Worm (Caenorhabditis elegans) whole organism, L1 larva: ENCODE results near the gene F42A6.2.
A peak's percentile ranks its signal among the peaks of the same experiment; 100 is the strongest.

ENCODE experiments used
- C04F5.9 ChIP-seq: sonication (generic microtip); optimal IDR thresholded peaks from 2 replicates; lab custom pipeline; 2016; ENCODE audit warnings: missing genetic modification characterization, missing compliant biosample characterization
- C34B4.2 ChIP-seq: sonication (generic microtip); optimal IDR thresholded peaks from 2 replicates; lab custom pipeline; 2017; ENCODE audit warnings: mild to moderate bottlenecking, missing genetic modification characterization, missing compliant biosample characterization
- Y116A8C.19 ChIP-seq: sonication (generic microtip); optimal IDR thresholded peaks from 2 replicates; lab custom pipeline; 2016; ENCODE audit warnings: missing compliant biosample characterization, missing genetic modification characterization, borderline replicate concordance
- alr-1 ChIP-seq: fragments of 200-800 bp; sonication (Bioruptor generic); optimal IDR thresholded peaks from 2 replicates; lab custom pipeline; 2018; ENCODE audit warnings: borderline replicate concordance, mild to moderate bottlenecking, missing genetic modification characterization, missing compliant biosample characterization
- ama-1 ChIP-seq: fragments of 150-350 bp; optimal IDR thresholded peaks from 2 replicates; lab custom pipeline; 2014
- blmp-1 ChIP-seq: fragments of 150-350 bp; optimal IDR thresholded peaks from 2 replicates; lab custom pipeline; 2014; ENCODE audit warnings: missing biosample characterization, missing genetic modification characterization
- ceh-63 ChIP-seq: fragments of 200-800 bp; sonication (Bioruptor generic); optimal IDR thresholded peaks from 2 replicates; lab custom pipeline; 2018; ENCODE audit warnings: mild to moderate bottlenecking, missing genetic modification characterization, missing compliant biosample characterization
- ceh-8 ChIP-seq: fragments of 200-800 bp; sonication (Bioruptor generic); optimal IDR thresholded peaks from 2 replicates; lab custom pipeline; 2018; ENCODE audit warnings: mild to moderate bottlenecking, missing genetic modification characterization, moderate library complexity, missing compliant biosample characterization
- ceh-82 ChIP-seq, 3 experiments: fragments of 150-350 bp in 1 of 3; sonication (generic microtip) in 2 of 3; optimal IDR thresholded peaks; 2 replicates each; lab custom pipeline; 2014 to 2017; ENCODE audit warnings: missing biosample characterization in 3 of 3, missing genetic modification characterization in 3 of 3
- efl-1 ChIP-seq, 4 experiments: fragments of 150-350 bp; optimal IDR thresholded peaks in 3 of 4; peaks in 1 of 4; 1 replicate in 1 of 4; 2 replicates in 3 of 4; lab custom pipeline; 2014; ENCODE audit warnings: missing biosample characterization in 2 of 4, missing genetic modification characterization in 2 of 4, missing genetic modification reagents in 2 of 4
- egl-27 ChIP-seq, 2 experiments: fragments of 150-350 bp in 1 of 2; sonication (generic microtip); optimal IDR thresholded peaks; 3 replicates each; lab custom pipeline; 2017 to 2018; ENCODE audit warnings: missing biosample characterization in 2 of 2, missing genetic modification characterization in 2 of 2, missing genetic modification reagents in 2 of 2
- elt-2 ChIP-seq: sonication (generic microtip); optimal IDR thresholded peaks from 2 replicates; lab custom pipeline; 2016; ENCODE audit warnings: missing genetic modification characterization, mild to moderate bottlenecking, inconsistent platforms, missing compliant biosample characterization, missing genetic modification reagents
- elt-3 ChIP-seq, 6 experiments: fragments of 150-350 bp in 1 of 6; sonication (generic microtip); optimal IDR thresholded peaks; 2 replicates each; lab custom pipeline; 2017 to 2018; ENCODE audit warnings: missing biosample characterization in 6 of 6, missing genetic modification characterization in 6 of 6, inconsistent platforms in 1 of 6
- fos-1 ChIP-seq: fragments of 150-350 bp; optimal IDR thresholded peaks from 2 replicates; lab custom pipeline; 2014; ENCODE audit warnings: missing biosample characterization, missing genetic modification characterization
- grh-1 ChIP-seq: fragments of 200-800 bp; sonication (Bioruptor generic); IDR thresholded peaks from 2 replicates; pipeline ENCODE4 v1.3.6; 2022; ENCODE audit warnings: missing genetic modification reagents, missing genetic modification characterization, missing compliant biosample characterization
- hlh-17 ChIP-seq: fragments of 200-800 bp; sonication (Bioruptor generic); optimal IDR thresholded peaks from 2 replicates; lab custom pipeline; 2018; ENCODE audit warnings: missing genetic modification characterization, mild to moderate bottlenecking, missing compliant biosample characterization, moderate library complexity, borderline replicate concordance
- hpl-2 ChIP-seq: fragments of 150-350 bp; optimal IDR thresholded peaks from 2 replicates; lab custom pipeline; 2014; ENCODE audit warnings: missing biosample characterization, missing genetic modification reagents, missing genetic modification characterization
- irx-1 ChIP-seq: sonication (generic microtip); optimal IDR thresholded peaks from 2 replicates; lab custom pipeline; 2016; ENCODE audit warnings: missing genetic modification characterization, missing compliant biosample characterization
- isw-1 ChIP-seq: fragments of 200-800 bp; sonication (Bioruptor generic); IDR thresholded peaks from 2 replicates; pipeline ENCODE4 v1.3.6; 2022; ENCODE audit warnings: missing genetic modification characterization, missing compliant biosample characterization
- lin-14 ChIP-seq: fragments of 200-800 bp; sonication (Bioruptor generic); optimal IDR thresholded peaks from 2 replicates; lab custom pipeline; 2018; ENCODE audit warnings: mild to moderate bottlenecking, missing genetic modification characterization, moderate library complexity, missing compliant biosample characterization
- lin-39 ChIP-seq: fragments of 150-350 bp; optimal IDR thresholded peaks from 2 replicates; lab custom pipeline; 2014; ENCODE audit warnings: missing biosample characterization, missing genetic modification reagents, missing genetic modification characterization
- lir-3 ChIP-seq: sonication (generic microtip); optimal IDR thresholded peaks from 2 replicates; lab custom pipeline; 2016; ENCODE audit warnings: mild to moderate bottlenecking, missing genetic modification characterization, moderate library complexity, missing compliant biosample characterization; ENCODE audit not compliant: poor library complexity
- lsy-2 ChIP-seq, 2 experiments: fragments of 150-350 bp; optimal IDR thresholded peaks; 2 replicates each; lab custom pipeline; 2014; ENCODE audit warnings: missing biosample characterization in 2 of 2, missing genetic modification characterization in 2 of 2
- mab-9 ChIP-seq: fragments of 200-800 bp; sonication (Bioruptor generic); IDR thresholded peaks from 2 replicates; pipeline ENCODE4 v1.3.6; 2022; ENCODE audit warnings: missing genetic modification reagents, missing genetic modification characterization, missing compliant biosample characterization
- mef-2 ChIP-seq: fragments of 150-350 bp; optimal IDR thresholded peaks from 2 replicates; lab custom pipeline; 2014; ENCODE audit warnings: missing biosample characterization, missing genetic modification characterization
- nhr-20 ChIP-seq: sonication (generic microtip); optimal IDR thresholded peaks from 2 replicates; lab custom pipeline; 2016; ENCODE audit warnings: mild to moderate bottlenecking, missing genetic modification characterization, missing compliant biosample characterization
- nhr-47 ChIP-seq: sonication (generic microtip); optimal IDR thresholded peaks from 2 replicates; lab custom pipeline; 2016; ENCODE audit warnings: mild to moderate bottlenecking, missing genetic modification characterization, moderate library complexity, missing compliant biosample characterization
- nhr-76 ChIP-seq: sonication (generic microtip); optimal IDR thresholded peaks from 2 replicates; lab custom pipeline; 2017; ENCODE audit warnings: missing biosample characterization, missing genetic modification characterization
- nhr-77 ChIP-seq: fragments of 150-350 bp; optimal IDR thresholded peaks from 2 replicates; lab custom pipeline; 2014; ENCODE audit warnings: missing biosample characterization, missing genetic modification characterization
- nhr-85 ChIP-seq: sonication (generic microtip); peaks from one replicate; lab custom pipeline; 2016; ENCODE audit warnings: missing genetic modification characterization, inconsistent platforms, missing compliant biosample characterization
- nhr-90 ChIP-seq: sonication (generic microtip); optimal IDR thresholded peaks from 2 replicates; lab custom pipeline; 2016; ENCODE audit warnings: mild to moderate bottlenecking, missing genetic modification characterization, missing compliant biosample characterization; ENCODE audit not compliant: poor library complexity
- pax-3 ChIP-seq: fragments of 200-800 bp; sonication (Bioruptor generic); optimal IDR thresholded peaks from 2 replicates; lab custom pipeline; 2018; ENCODE audit warnings: mild to moderate bottlenecking, missing genetic modification characterization, moderate library complexity, missing compliant biosample characterization
- pqm-1 ChIP-seq: sonication (generic microtip); optimal IDR thresholded peaks from 3 replicates; lab custom pipeline; 2017; ENCODE audit warnings: missing biosample characterization, missing genetic modification characterization
- rnt-1 ChIP-seq: sonication (generic microtip); optimal IDR thresholded peaks from 2 replicates; lab custom pipeline; 2016; ENCODE audit warnings: mild to moderate bottlenecking, missing genetic modification characterization, moderate library complexity, missing compliant biosample characterization
- snpc-4 ChIP-seq: fragments of 150-350 bp; optimal IDR thresholded peaks from 2 replicates; lab custom pipeline; 2014; ENCODE audit warnings: missing biosample characterization, missing genetic modification characterization
- sox-4 ChIP-seq: sonication (generic microtip); optimal IDR thresholded peaks from 2 replicates; lab custom pipeline; 2016; ENCODE audit warnings: missing genetic modification characterization, missing compliant biosample characterization
- unc-130 ChIP-seq: fragments of 150-350 bp; optimal IDR thresholded peaks from 2 replicates; lab custom pipeline; 2017; ENCODE audit warnings: missing biosample characterization, missing genetic modification characterization, inconsistent platforms
- unc-98 ChIP-seq: fragments of 200-800 bp; sonication (Bioruptor generic); IDR thresholded peaks from 2 replicates; pipeline ENCODE4 v1.3.6; 2022; ENCODE audit warnings: missing genetic modification characterization, missing compliant biosample characterization
- xbp-1 ChIP-seq: sonication (generic microtip); optimal IDR thresholded peaks from 2 replicates; lab custom pipeline; 2016; ENCODE audit warnings: missing genetic modification characterization, missing compliant biosample characterization
- ztf-4 ChIP-seq: fragments of 150-350 bp; optimal IDR thresholded peaks from 2 replicates; lab custom pipeline; 2014; ENCODE audit warnings: missing biosample characterization, missing genetic modification characterization

F42A6.2 gene

DNA sequence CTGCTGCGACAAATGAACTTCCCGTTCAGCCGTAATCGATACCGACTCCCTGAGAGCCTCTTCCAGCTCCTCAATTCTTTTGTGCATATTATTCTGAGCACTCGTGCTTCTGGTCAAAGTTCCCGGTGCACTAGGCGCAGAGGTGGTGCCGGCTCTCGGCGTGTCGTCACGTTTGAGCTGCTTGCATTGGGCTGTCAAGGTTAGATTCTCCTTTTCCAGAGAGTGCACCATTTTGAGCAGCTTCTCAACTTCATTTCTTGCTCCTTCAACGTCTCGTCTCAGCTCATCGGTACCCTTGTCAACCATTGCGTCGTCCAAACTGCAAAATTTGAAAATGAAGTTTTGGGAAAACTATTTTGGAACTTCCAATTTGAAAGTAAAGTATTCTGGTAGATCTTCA lies 4.2 kb downstream of the F42A6.2 start:
- TF ChIP-seq lin-39 (tag; lab: Kevin White, UChicago) (no peak), egl-27 (tag; optimal IDR thresholded peaks at IDR 0.05; lab: Kevin White, UChicago) (no peak), irx-1 (no peak), unc-98 (GFP tag; lab: Robert Waterston, UW) (no peak), elt-2 (no peak), nhr-20 (tag; lab: Kevin White, UChicago) (no peak), Y116A8C.19 (tag; lab: Kevin White, UChicago) (no peak), nhr-85 (tag; lab: Kevin White, UChicago) (no peak), grh-1 (GFP tag; lab: Robert Waterston, UW) (no peak), C34B4.2 (tag; lab: Kevin White, UChicago) (no peak), pax-3 (tag; lab: Kevin White, UChicago) (no peak), mab-9 (GFP tag; lab: Robert Waterston, UW) (no peak), ama-1 (lab: Kevin White, UChicago) (no peak), hlh-17 (GFP tag; lab: Kevin White, UChicago) (no peak)

DNA sequence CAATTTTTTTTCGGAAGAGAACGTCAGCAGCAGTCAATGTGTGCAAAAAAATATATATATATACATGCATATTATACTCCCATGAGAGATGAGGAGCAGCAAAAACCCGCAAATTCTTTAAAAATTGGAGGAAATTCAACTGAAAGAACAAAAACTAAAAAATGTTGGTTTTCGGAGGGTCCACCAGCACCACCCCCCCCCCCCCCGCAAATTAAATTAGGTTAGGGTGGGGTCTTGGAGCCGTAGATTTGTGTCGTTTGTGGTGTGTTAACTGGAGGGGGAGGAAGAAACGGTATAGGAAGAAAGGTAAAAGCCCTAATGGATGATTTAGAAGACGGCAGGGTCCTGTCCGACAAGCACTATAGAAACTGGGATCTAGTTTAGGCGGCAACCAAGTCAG lies 7.1 kb downstream of the F42A6.2 start:
- TF ChIP-seq ceh-8 (GFP tag; lab: Kevin White, UChicago) (peak; percentile 83), efl-1 (optimal IDR thresholded peaks at IDR 0.05; lab: Kevin White, UChicago) (no peak), efl-1 (GFP tag; optimal IDR thresholded peaks at IDR 0.05 in 1 of 2; lab: Kevin White, UChicago) (peak in 1 of 2 experiments; percentile 41), elt-3 (tag; optimal IDR thresholded peaks at IDR 0.05; lab: Kevin White, UChicago) (no peak), lin-14 (GFP tag; lab: Kevin White, UChicago) (peak; percentile 1)

DNA sequence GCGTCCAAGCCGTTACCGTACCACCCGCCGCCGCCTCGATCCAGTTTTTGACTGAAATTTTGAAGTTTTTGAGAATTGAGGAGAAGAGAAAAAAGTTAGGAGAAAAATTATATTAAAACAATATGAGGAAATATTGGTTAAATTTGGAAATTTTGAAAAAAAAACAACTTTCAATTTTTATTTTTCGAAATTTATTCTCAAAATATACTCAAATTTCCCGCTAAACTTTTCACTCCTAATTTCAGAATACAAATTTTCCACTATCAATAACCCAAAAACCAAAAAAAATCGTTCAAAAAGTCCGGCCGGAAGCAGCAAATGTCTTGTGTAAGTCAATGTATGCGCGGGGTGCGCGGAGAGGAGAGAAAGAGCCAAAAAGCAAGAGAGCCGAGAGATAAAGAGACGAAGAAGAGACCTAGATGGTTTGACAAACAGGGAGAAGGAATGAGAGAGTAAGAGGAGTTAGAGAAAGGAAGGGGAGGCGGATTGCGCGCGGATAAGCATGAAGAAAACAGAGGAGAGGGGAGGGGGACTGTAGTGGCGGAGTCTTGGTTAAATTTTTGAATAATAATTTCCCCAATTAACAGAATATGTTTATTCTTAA lies 8.8 kb downstream of the F42A6.2 start, which contains the start of gene elks-1:
elks-1 (minus strand) TSS at position 51 of the 604 bp plus-strand sequence.
- TF ChIP-seq nhr-47 (tag; lab: Kevin White, UChicago) = no peak
- peak; percentile 7 for TF ChIP-seq blmp-1 (tag; lab: Kevin White, UChicago)
- no peak for TF ChIP-seq rnt-1 (tag; lab: Kevin White, UChicago)
- TF ChIP-seq mab-9 (GFP tag; lab: Robert Waterston, UW) = no peak
- TF ChIP-seq unc-130 (tag; lab: Kevin White, UChicago) = no peak
- TF ChIP-seq hpl-2 (GFP tag; lab: Kevin White, UChicago) = no peak
- TF ChIP-seq lir-3 (tag; lab: Kevin White, UChicago) = no peak
- peak; percentile 42 to 57 for TF ChIP-seq efl-1 (optimal IDR thresholded peaks at IDR 0.05; lab: Kevin White, UChicago)
- peak in 1 of 2 experiments; percentile 75 for TF ChIP-seq efl-1 (GFP tag; optimal IDR thresholded peaks at IDR 0.05 in 1 of 2; lab: Kevin White, UChicago)
- TF ChIP-seq ztf-4 (tag; lab: Kevin White, UChicago) = no peak
- no peak for TF ChIP-seq snpc-4 (tag; lab: Kevin White, UChicago)
- TF ChIP-seq lin-14 (GFP tag; lab: Kevin White, UChicago) = peak; percentile 19
- no peak for TF ChIP-seq ceh-63
- no peak for TF ChIP-seq xbp-1 (tag; lab: Kevin White, UChicago)
- TF ChIP-seq C04F5.9 (tag; lab: Kevin White, UChicago) = no peak
- TF ChIP-seq fos-1 (tag; lab: Kevin White, UChicago) = no peak
- TF ChIP-seq pqm-1 = no peak
- peak in 1 of 3 experiments; percentile 32 for TF ChIP-seq ceh-82 (tag; optimal IDR thresholded peaks at IDR 0.05; lab: Kevin White, UChicago)
- TF ChIP-seq nhr-90 (tag; lab: Kevin White, UChicago) = no peak
- TF ChIP-seq isw-1 (GFP tag; lab: Robert Waterston, UW) = no peak
- TF ChIP-seq sox-4 (tag; lab: Kevin White, UChicago) = no peak
- TF ChIP-seq ama-1 (lab: Kevin White, UChicago) = no peak
- no peak for TF ChIP-seq nhr-76
- peak in 1 of 2 experiments; percentile 21 for TF ChIP-seq lsy-2 (tag; optimal IDR thresholded peaks at IDR 0.05; lab: Kevin White, UChicago)
- no peak for TF ChIP-seq alr-1 (tag; lab: Kevin White, UChicago)
- TF ChIP-seq mef-2 (tag; lab: Kevin White, UChicago) = no peak
- TF ChIP-seq nhr-77 = no peak
